Fruit fly (Drosophila melanogaster) whole organism, embryonic: ENCODE results near the gene Lrch.

Experiments
- Ada2b ChIP-seq: fragments of 200-800 bp; sonication (Bioruptor generic); IDR thresholded peaks from 2 replicates; pipeline ENCODE4 v1.3.6; 2022; ENCODE audit warnings: missing biosample characterization, missing genetic modification characterization
- CG10462 ChIP-seq: fragments of 200-800 bp; sonication (Bioruptor generic); optimal IDR thresholded peaks from 2 replicates; lab custom pipeline; 2016; ENCODE audit warnings: missing biosample characterization, missing genetic modification characterization
- CG10543 ChIP-seq: fragments of 200-800 bp; sonication (Bioruptor generic); optimal IDR thresholded peaks from 3 replicates; lab custom pipeline; 2017; ENCODE audit warnings: missing biosample characterization, mild to moderate bottlenecking, missing genetic modification characterization, moderate library complexity
- CG11093 ChIP-seq: fragments of 200-800 bp; sonication (Bioruptor generic); IDR thresholded peaks from 3 replicates; pipeline ENCODE4 v1.3.6; 2022; ENCODE audit warnings: missing biosample characterization, missing genetic modification characterization
- CG11398 ChIP-seq: fragments of 200-800 bp; sonication (Bioruptor generic); optimal IDR thresholded peaks from 2 replicates; lab custom pipeline; 2016; ENCODE audit warnings: missing biosample characterization, missing genetic modification characterization
- CG11560 ChIP-seq: fragments of 200-800 bp; sonication (Bioruptor generic); IDR thresholded peaks from 3 replicates; pipeline ENCODE4 v1.3.6; 2022; ENCODE audit warnings: missing biosample characterization, missing genetic modification characterization
- CG12071 ChIP-seq: fragments of 200-800 bp; sonication (Bioruptor generic); optimal IDR thresholded peaks from 3 replicates; lab custom pipeline; 2018; ENCODE audit warnings: missing biosample characterization, mild to moderate bottlenecking, missing genetic modification characterization
- CG13894 ChIP-seq: fragments of 200-800 bp; sonication (Bioruptor generic); optimal IDR thresholded peaks from 3 replicates; lab custom pipeline; 2018; ENCODE audit warnings: missing biosample characterization, mild to moderate bottlenecking, missing genetic modification characterization, moderate library complexity
- CG14014 ChIP-seq: fragments of 200-800 bp; sonication (Bioruptor generic); IDR thresholded peaks from 2 replicates; pipeline ENCODE4 v1.3.6; 2022; ENCODE audit warnings: missing biosample characterization, missing genetic modification characterization
- CG14860 ChIP-seq: fragments of 200-800 bp; sonication (Bioruptor generic); IDR thresholded peaks from 3 replicates; pipeline ENCODE4 v1.3.6; 2022; ENCODE audit warnings: missing biosample characterization, missing genetic modification characterization; ENCODE audit not compliant: partially characterized antibody
- CG15514 ChIP-seq: fragments of 200-800 bp; sonication (Bioruptor generic); optimal IDR thresholded peaks from 3 replicates; lab custom pipeline; 2017; ENCODE audit warnings: missing biosample characterization, missing genetic modification characterization, mild to moderate bottlenecking, moderate library complexity, missing genetic modification reagents
- CG16779 ChIP-seq: fragments of 200-800 bp; sonication (Bioruptor generic); IDR thresholded peaks from 2 replicates; pipeline ENCODE4 v1.3.6; 2022; ENCODE audit warnings: missing biosample characterization, missing genetic modification characterization
- CG16863 ChIP-seq: fragments of 200-800 bp; sonication (Bioruptor generic); optimal IDR thresholded peaks from 3 replicates; lab custom pipeline; 2016; ENCODE audit warnings: missing biosample characterization, missing genetic modification characterization
- CG18599 ChIP-seq: fragments of 200-800 bp; sonication (Bioruptor generic); optimal IDR thresholded peaks from 3 replicates; lab custom pipeline; 2017; ENCODE audit warnings: missing biosample characterization, missing genetic modification characterization, mild to moderate bottlenecking, moderate library complexity, missing genetic modification reagents
- CG18619 ChIP-seq: fragments of 200-800 bp; sonication (Bioruptor generic); optimal IDR thresholded peaks from 3 replicates; lab custom pipeline; 2017; ENCODE audit warnings: missing biosample characterization, mild to moderate bottlenecking, missing genetic modification characterization
- CG2116 ChIP-seq: fragments of 200-800 bp; sonication (Bioruptor generic); optimal IDR thresholded peaks from 3 replicates; lab custom pipeline; 2018; ENCODE audit warnings: missing biosample characterization, mild to moderate bottlenecking, missing genetic modification characterization
- CG2678 ChIP-seq: fragments of 200-800 bp; sonication (Bioruptor generic); optimal IDR thresholded peaks from 3 replicates; lab custom pipeline; 2019; ENCODE audit warnings: missing biosample characterization, mild to moderate bottlenecking, missing genetic modification characterization, moderate library complexity
- CG30403 ChIP-seq: fragments of 200-800 bp; sonication (Bioruptor generic); optimal IDR thresholded peaks from 3 replicates; lab custom pipeline; 2016; ENCODE audit warnings: missing biosample characterization, missing genetic modification characterization
- CG31388 ChIP-seq: fragments of 200-800 bp; sonication (Bioruptor generic); optimal IDR thresholded peaks from 2 replicates; lab custom pipeline; 2016; ENCODE audit warnings: missing biosample characterization, missing genetic modification characterization
- CG3163 ChIP-seq: fragments of 200-800 bp; sonication (Bioruptor generic); optimal IDR thresholded peaks from 3 replicates; lab custom pipeline; 2016; ENCODE audit warnings: missing biosample characterization, missing genetic modification characterization
- CG5245 ChIP-seq: fragments of 200-800 bp; sonication (Bioruptor generic); optimal IDR thresholded peaks from 3 replicates; lab custom pipeline; 2016; ENCODE audit warnings: missing biosample characterization, missing genetic modification characterization
- CG8944 ChIP-seq: fragments of 200-800 bp; sonication (Bioruptor generic); optimal IDR thresholded peaks from 3 replicates; lab custom pipeline; 2016; ENCODE audit warnings: missing biosample characterization, missing genetic modification characterization
- Dbx ChIP-seq: fragments of 200-800 bp; sonication (Bioruptor generic); IDR thresholded peaks from 3 replicates; pipeline ENCODE4 v1.3.6; 2022; ENCODE audit warnings: missing biosample characterization, missing genetic modification characterization
- Dll ChIP-seq: fragments of 200-800 bp; sonication (Bioruptor generic); IDR thresholded peaks from 4 replicates; pipeline ENCODE4 v1.3.6; 2022; ENCODE audit warnings: missing biosample characterization, missing genetic modification characterization; ENCODE audit not compliant: partially characterized antibody
- E2f2 ChIP-seq: fragments of 200-800 bp; sonication (Bioruptor generic); IDR thresholded peaks from 2 replicates; pipeline ENCODE4 v1.3.6; 2022; ENCODE audit warnings: missing biosample characterization, missing genetic modification characterization
- GATAe ChIP-seq: fragments of 200-800 bp; sonication (Bioruptor generic); conservative IDR thresholded peaks from 2 replicates; pipeline ENCODE4 v1.3.6; 2022; ENCODE audit warnings: missing biosample characterization, missing genetic modification characterization
- Hand ChIP-seq: fragments of 200-800 bp; sonication (Bioruptor generic); optimal IDR thresholded peaks from 2 replicates; lab custom pipeline; 2017; ENCODE audit warnings: mild to moderate bottlenecking, missing biosample characterization, missing genetic modification reagents, missing genetic modification characterization
- NC2α ChIP-seq: fragments of 200-800 bp; sonication (Bioruptor generic); optimal IDR thresholded peaks from 2 replicates; lab custom pipeline; 2016; ENCODE audit warnings: missing biosample characterization, missing genetic modification characterization
- Poxn ChIP-seq: fragments of 200-800 bp; sonication (Bioruptor generic); IDR thresholded peaks from 2 replicates; pipeline ENCODE4 v1.3.6; 2022; ENCODE audit warnings: missing biosample characterization, missing genetic modification characterization
- Ptx1 ChIP-seq: fragments of 200-800 bp; sonication (Bioruptor generic); IDR thresholded peaks from 2 replicates; pipeline ENCODE4 v1.3.6; 2022; ENCODE audit warnings: missing biosample characterization, missing genetic modification characterization
- Sox102F ChIP-seq: fragments of 200-800 bp; sonication (Bioruptor generic); optimal IDR thresholded peaks from 2 replicates; lab custom pipeline; 2018; ENCODE audit warnings: missing biosample characterization, mild to moderate bottlenecking, missing genetic modification characterization, moderate library complexity
- chm ChIP-seq: fragments of 200-800 bp; sonication (Bioruptor generic); IDR thresholded peaks from 2 replicates; pipeline ENCODE4 v1.3.6; 2022; ENCODE audit warnings: missing biosample characterization, missing genetic modification characterization
- crol ChIP-seq: fragments of 200-800 bp; sonication (Bioruptor generic); IDR thresholded peaks from 2 replicates; pipeline ENCODE4 v1.3.6; 2022; ENCODE audit warnings: missing biosample characterization, missing genetic modification characterization
- dmrt11E ChIP-seq: fragments of 200-800 bp; sonication (Bioruptor generic); optimal IDR thresholded peaks from 3 replicates; lab custom pipeline; 2018; ENCODE audit warnings: missing biosample characterization, mild to moderate bottlenecking, missing genetic modification characterization, moderate library complexity
- grn ChIP-seq: fragments of 200-800 bp; sonication (Bioruptor generic); optimal IDR thresholded peaks from 3 replicates; lab custom pipeline; 2017; ENCODE audit warnings: missing biosample characterization, missing genetic modification characterization
- ham ChIP-seq: fragments of 200-800 bp; sonication (Bioruptor generic); IDR thresholded peaks from 2 replicates; pipeline ENCODE4 v1.3.6; 2022; ENCODE audit warnings: missing biosample characterization, missing genetic modification characterization
- her ChIP-seq: fragments of 200-800 bp; sonication (Bioruptor generic); optimal IDR thresholded peaks from 2 replicates; lab custom pipeline; 2016; ENCODE audit warnings: missing biosample characterization, missing genetic modification characterization
- inv ChIP-seq: fragments of 200-800 bp; sonication (Bioruptor generic); IDR thresholded peaks from 2 replicates; pipeline ENCODE4 v1.3.6; 2022; ENCODE audit warnings: missing biosample characterization, missing genetic modification characterization; ENCODE audit not compliant: partially characterized antibody
- klu ChIP-seq: fragments of 200-800 bp; sonication (Bioruptor generic); IDR thresholded peaks from 2 replicates; pipeline ENCODE4 v1.3.6; 2022; ENCODE audit warnings: missing biosample characterization, missing genetic modification characterization
- lov ChIP-seq, 2 experiments: fragments of 200-800 bp in 1 of 2; fragments of >200 bp in 1 of 2; sonication (Bioruptor generic) in 1 of 2; IDR thresholded peaks in 1 of 2; optimal IDR thresholded peaks in 1 of 2; 2 replicates in 1 of 2; 3 replicates in 1 of 2; pipeline versions ENCODE4 v1.3.6 to Lab custom; 2017 to 2022; ENCODE audit warnings: missing biosample characterization in 1 of 2, missing genetic modification characterization in 1 of 2
- nerfin-2 ChIP-seq: fragments of 200-800 bp; sonication (Bioruptor generic); IDR thresholded peaks from 2 replicates; pipeline ENCODE4 v1.3.6; 2022; ENCODE audit warnings: missing biosample characterization, missing genetic modification characterization; ENCODE audit not compliant: partially characterized antibody
- pita ChIP-seq: fragments of 200-800 bp; sonication (Bioruptor generic); optimal IDR thresholded peaks from 2 replicates; lab custom pipeline; 2017; ENCODE audit warnings: missing biosample characterization, mild to moderate bottlenecking, missing genetic modification characterization
- pum ChIP-seq: fragments of 200-800 bp; sonication (Bioruptor generic); optimal IDR thresholded peaks from 2 replicates; lab custom pipeline; 2016; ENCODE audit warnings: missing biosample characterization, missing genetic modification characterization
- seq ChIP-seq: fragments of 200-800 bp; sonication (Bioruptor generic); IDR thresholded peaks from 2 replicates; pipeline ENCODE4 v1.3.6; 2022; ENCODE audit warnings: missing biosample characterization, missing genetic modification characterization
- stc ChIP-seq: fragments of 200-800 bp; sonication (Bioruptor generic); IDR thresholded peaks from 2 replicates; pipeline ENCODE4 v1.3.6; 2022; ENCODE audit warnings: missing biosample characterization, missing genetic modification characterization
- sug ChIP-seq: fragments of 200-800 bp; optimal IDR thresholded peaks from 2 replicates; lab custom pipeline; 2019; ENCODE audit warnings: missing biosample characterization, mild to moderate bottlenecking, missing genetic modification characterization, moderate library complexity
- toy ChIP-seq: fragments of 200-800 bp; sonication (Bioruptor generic); IDR thresholded peaks from 2 replicates; pipeline ENCODE4 v1.3.6; 2022; ENCODE audit warnings: missing biosample characterization, missing genetic modification characterization
- vfl ChIP-seq: fragments of 200-800 bp; sonication (Bioruptor generic); optimal IDR thresholded peaks from 2 replicates; lab custom pipeline; 2016; ENCODE audit warnings: missing biosample characterization, missing genetic modification characterization
- zf30C ChIP-seq: fragments of 200-800 bp; sonication (Bioruptor generic); optimal IDR thresholded peaks from 3 replicates; lab custom pipeline; 2018; ENCODE audit warnings: missing biosample characterization, mild to moderate bottlenecking, missing genetic modification characterization

The Lrch gene

DNA sequence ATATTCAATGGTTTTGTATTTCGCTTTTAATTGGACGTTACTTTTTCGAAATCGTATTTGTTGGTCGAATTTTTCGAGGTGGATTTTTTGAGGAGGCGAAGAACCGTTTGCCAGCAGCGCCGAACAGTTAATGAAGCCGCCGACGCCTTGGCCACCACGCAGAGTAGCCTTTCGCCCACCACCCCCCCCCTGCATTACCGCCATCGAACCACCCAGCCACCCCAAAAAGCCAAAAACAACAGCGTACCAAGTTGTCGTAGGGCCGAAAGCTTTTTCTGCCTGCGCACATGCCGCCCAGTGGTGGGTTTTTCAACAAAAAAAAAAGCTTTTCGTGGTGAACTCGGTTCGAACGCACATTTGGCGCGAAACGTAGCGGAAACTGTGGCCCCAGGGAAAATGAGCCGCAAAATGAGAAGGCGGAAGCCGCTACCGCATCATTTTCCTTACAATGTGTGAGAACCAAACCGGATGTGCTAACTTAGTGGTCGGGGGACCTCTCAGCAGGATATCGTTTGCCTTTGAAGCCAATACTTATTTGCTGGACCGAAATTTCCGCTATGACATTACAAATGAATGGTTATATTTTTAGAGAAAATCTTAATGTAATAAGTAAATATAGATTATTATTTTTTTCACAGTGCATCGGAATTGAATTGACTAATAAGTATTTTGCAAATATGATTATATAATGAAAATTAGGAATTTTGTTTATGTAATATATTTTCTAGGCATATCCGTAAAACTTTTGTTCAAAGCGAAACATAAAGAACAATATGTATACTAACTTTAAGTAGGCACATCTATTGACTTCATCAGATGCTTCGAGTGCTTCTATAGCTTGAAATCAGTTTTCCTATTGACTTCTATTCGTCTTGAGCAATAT is 49.4 kb upstream of the Lrch start, which contains the start of the genes Dif and CG5043:
Gene Dif, minus strand, starts transcription at position 132 of the 883 bp plus-strand sequence.
Gene CG5043, plus strand, starts transcription at position 833 of the 883 bp plus-strand sequence.
- TF ChIP-seq dmrt11E (tag; lab: Kevin White, UChicago) (no peak), CG18599 (GFP tag; lab: Kevin White, UChicago) (no peak), vfl (no peak), CG10462 (GFP tag; lab: Kevin White, UChicago) (no peak), chm (GFP tag; lab: Robert Waterston, UW) (no peak; the same call in 1 of the 2 replicates), CG12071 (GFP tag; lab: Kevin White, UChicago) (peak; percentile 41), Hand (GFP tag; lab: Kevin White, UChicago) (peak; percentile 1), CG13894 (tag; lab: Kevin White, UChicago) (no peak), grn (GFP tag; lab: Kevin White, UChicago) (no peak), seq (GFP tag; lab: Robert Waterston, UW) (no peak), CG5245 (GFP tag; lab: Kevin White, UChicago) (no peak), pita (GFP tag; lab: Kevin White, UChicago) (no peak), Ada2b (GFP tag; lab: Robert Waterston, UW) (no peak), CG2116 (GFP tag; lab: Kevin White, UChicago) (no peak), Poxn (no peak), crol (GFP tag; lab: Robert Waterston, UW) (peak; percentile 90), CG11398 (GFP tag; lab: Kevin White, UChicago) (no peak), NC2α (GFP tag; lab: Kevin White, UChicago) (no peak), CG18619 (GFP tag; lab: Kevin White, UChicago) (no peak), Dbx (no peak; the same call in 2 of the 3 replicates), lov (optimal IDR thresholded peaks at IDR 0.05; lab: Kevin White, UChicago) (no peak), lov (GFP tag; IDR thresholded peaks at IDR 0.05; lab: Robert Waterston, UW) (no peak), inv (GFP tag; lab: Robert Waterston, UW) (no peak), CG10543 (GFP tag; lab: Kevin White, UChicago) (no peak), ham (GFP tag; lab: Robert Waterston, UW) (no peak), CG14014 (GFP tag; lab: Robert Waterston, UW) (no peak), nerfin-2 (GFP tag; lab: Robert Waterston, UW) (no peak), zf30C (no peak), Sox102F (GFP tag; lab: Kevin White, UChicago) (no peak), CG15514 (GFP tag; lab: Kevin White, UChicago) (peak; percentile 28), her (peak; percentile 20), GATAe (GFP tag; lab: Robert Waterston, UW) (no peak), CG2678 (tag; lab: Kevin White, UChicago) (no peak), CG14860 (GFP tag; lab: Robert Waterston, UW) (no peak), toy (GFP tag; lab: Robert Waterston, UW) (no peak), CG3163 (no peak), Dll (GFP tag; lab: Robert Waterston, UW) (no peak), Ptx1 (GFP tag; lab: Robert Waterston, UW) (no peak), CG11560 (tag; lab: Robert Waterston, UW) (no peak), CG16779 (GFP tag; lab: Robert Waterston, UW) (no peak), CG31388 (GFP tag; lab: Kevin White, UChicago) (no peak), CG11093 (no peak), pum (GFP tag; lab: Kevin White, UChicago) (no peak), CG8944 (GFP tag; lab: Kevin White, UChicago) (no peak), CG16863 (GFP tag; lab: Kevin White, UChicago) (no peak), stc (no peak), sug (no peak), E2f2 (GFP tag; lab: Robert Waterston, UW) (peak; percentile 86), CG30403 (GFP tag; lab: Kevin White, UChicago) (no peak), klu (GFP tag; lab: Robert Waterston, UW) (no peak)
